Fruit fly (Drosophila melanogaster) whole organism, embryonic: ENCODE measurements around the gene CG7724.

Experiments
- Adf1 ChIP-seq: fragments of 200-800 bp; sonication (Bioruptor generic); IDR thresholded peaks from 2 replicates; pipeline ENCODE4 v1.3.6; 2022; ENCODE audit warnings: missing biosample characterization, missing genetic modification characterization
- Atf6 ChIP-seq: fragments of 200-800 bp; sonication (Bioruptor generic); IDR thresholded peaks from 2 replicates; pipeline ENCODE4 v1.3.6; 2022; ENCODE audit warnings: missing biosample characterization, missing genetic modification characterization
- Bgb ChIP-seq: fragments of 200-800 bp; sonication (Bioruptor generic); IDR thresholded peaks from 2 replicates; pipeline ENCODE4 v1.3.6; 2022; ENCODE audit warnings: missing biosample characterization, missing genetic modification characterization; ENCODE audit not compliant: partially characterized antibody
- CG10565 ChIP-seq: fragments of 200-800 bp; sonication (Bioruptor generic); optimal IDR thresholded peaks from 3 replicates; lab custom pipeline; 2016; ENCODE audit warnings: missing biosample characterization, mild to moderate bottlenecking, missing genetic modification characterization
- CG11456 ChIP-seq: fragments of 200-800 bp; sonication (Bioruptor generic); IDR thresholded peaks from 3 replicates; pipeline ENCODE4 v1.3.6; 2022; ENCODE audit warnings: missing biosample characterization, missing genetic modification characterization
- CG12071 ChIP-seq: fragments of 200-800 bp; sonication (Bioruptor generic); optimal IDR thresholded peaks from 3 replicates; lab custom pipeline; 2018; ENCODE audit warnings: missing biosample characterization, mild to moderate bottlenecking, missing genetic modification characterization
- CG12769 ChIP-seq: fragments of 200-800 bp; sonication (Bioruptor generic); optimal IDR thresholded peaks from 2 replicates; lab custom pipeline; 2019; ENCODE audit warnings: missing biosample characterization, mild to moderate bottlenecking, missing genetic modification characterization, moderate library complexity
- CG13624 ChIP-seq: fragments of 200-800 bp; sonication (Bioruptor generic); optimal IDR thresholded peaks from 2 replicates; lab custom pipeline; 2016; ENCODE audit warnings: missing biosample characterization, missing genetic modification characterization
- CG13775 ChIP-seq: fragments of 200-800 bp; sonication (Bioruptor generic); optimal IDR thresholded peaks from 3 replicates; lab custom pipeline; 2017; ENCODE audit warnings: missing biosample characterization, mild to moderate bottlenecking, missing genetic modification characterization
- CG15073 ChIP-seq: fragments of 200-800 bp; sonication (Bioruptor generic); optimal IDR thresholded peaks from 2 replicates; lab custom pipeline; 2016; ENCODE audit warnings: missing biosample characterization, missing genetic modification characterization
- CG16813 ChIP-seq: fragments of 200-800 bp; sonication (Bioruptor generic); IDR thresholded peaks from 3 replicates; pipeline ENCODE4 v1.3.6; 2022; ENCODE audit warnings: missing biosample characterization, missing genetic modification characterization; ENCODE audit not compliant: partially characterized antibody
- CG17328 ChIP-seq: fragments of 200-800 bp; sonication (Bioruptor generic); IDR thresholded peaks from 2 replicates; pipeline ENCODE4 v1.3.6; 2022; ENCODE audit warnings: missing biosample characterization, missing genetic modification characterization
- CG17612 ChIP-seq: fragments of 200-800 bp; sonication (Bioruptor generic); IDR thresholded peaks from 2 replicates; pipeline ENCODE4 v1.3.6; 2022; ENCODE audit warnings: missing biosample characterization, missing genetic modification characterization
- CG2889 ChIP-seq: fragments of 200-800 bp; sonication (Bioruptor generic); IDR thresholded peaks from 3 replicates; pipeline ENCODE4 v1.3.6; 2022; ENCODE audit warnings: missing biosample characterization, missing genetic modification characterization
- CG30431 ChIP-seq: fragments of 200-800 bp; sonication (Bioruptor generic); optimal IDR thresholded peaks from 2 replicates; lab custom pipeline; 2017; ENCODE audit warnings: missing biosample characterization, missing genetic modification characterization
- CG32532 ChIP-seq: fragments of 200-800 bp; sonication (Bioruptor generic); IDR thresholded peaks from 2 replicates; pipeline ENCODE4 v1.3.6; 2022; ENCODE audit warnings: missing biosample characterization, missing genetic modification characterization
- CG4730 ChIP-seq: fragments of 200-800 bp; sonication (Bioruptor generic); IDR thresholded peaks from 2 replicates; pipeline ENCODE4 v1.3.6; 2022; ENCODE audit warnings: missing biosample characterization, missing genetic modification characterization
- CG5180 ChIP-seq: fragments of 200-800 bp; sonication (Bioruptor generic); optimal IDR thresholded peaks from 3 replicates; lab custom pipeline; 2017; ENCODE audit warnings: missing biosample characterization, missing genetic modification characterization, mild to moderate bottlenecking, moderate library complexity, missing genetic modification reagents
- CG6854 ChIP-seq: fragments of 200-800 bp; sonication (Bioruptor generic); optimal IDR thresholded peaks from 3 replicates; lab custom pipeline; 2017; ENCODE audit warnings: missing biosample characterization, mild to moderate bottlenecking, missing genetic modification characterization
- CG7987 ChIP-seq: fragments of 200-800 bp; sonication (Bioruptor generic); optimal IDR thresholded peaks from 2 replicates; lab custom pipeline; 2018; ENCODE audit warnings: missing biosample characterization, mild to moderate bottlenecking, missing genetic modification characterization, moderate library complexity
- CG9215 ChIP-seq: fragments of 200-800 bp; sonication (Bioruptor generic); IDR thresholded peaks from 2 replicates; pipeline ENCODE4 v1.3.6; 2022; ENCODE audit warnings: missing biosample characterization, missing genetic modification characterization
- CG9437 ChIP-seq: fragments of 200-800 bp; sonication (Bioruptor generic); optimal IDR thresholded peaks from 2 replicates; lab custom pipeline; 2018; ENCODE audit warnings: missing biosample characterization, mild to moderate bottlenecking, missing genetic modification characterization
- CG9797 ChIP-seq: fragments of 200-800 bp; sonication (Bioruptor generic); optimal IDR thresholded peaks from 3 replicates; lab custom pipeline; 2018; ENCODE audit warnings: missing biosample characterization, mild to moderate bottlenecking, missing genetic modification characterization
- Dad ChIP-seq: fragments of 200-800 bp; sonication (Bioruptor generic); optimal IDR thresholded peaks from 3 replicates; lab custom pipeline; 2016; ENCODE audit warnings: missing biosample characterization, missing genetic modification characterization
- Doc3 ChIP-seq: fragments of 200-800 bp; sonication (Bioruptor generic); IDR thresholded peaks from 3 replicates; pipeline ENCODE4 v1.3.6; 2022; ENCODE audit warnings: missing biosample characterization, missing genetic modification characterization; ENCODE audit not compliant: partially characterized antibody
- Eip74EF ChIP-seq, 2 experiments: fragments of 200-800 bp in 1 of 2; fragments of >200 bp in 1 of 2; sonication (Bioruptor generic) in 1 of 2; optimal IDR thresholded peaks; 2 replicates each; lab custom pipeline; 2017 to 2019; ENCODE audit warnings: missing biosample characterization in 2 of 2, missing genetic modification characterization in 2 of 2, mild to moderate bottlenecking in 1 of 2, moderate library complexity in 1 of 2
- Gsc ChIP-seq: fragments of 200-800 bp; sonication (Bioruptor generic); IDR thresholded peaks from 2 replicates; pipeline ENCODE4 v1.3.6; 2022; ENCODE audit warnings: missing biosample characterization, missing genetic modification characterization
- HLH4C ChIP-seq: fragments of 200-800 bp; sonication (Bioruptor generic); IDR thresholded peaks from 3 replicates; pipeline ENCODE4 v1.3.6; 2022; ENCODE audit warnings: missing biosample characterization, missing genetic modification characterization; ENCODE audit not compliant: partially characterized antibody
- HLH54F ChIP-seq: fragments of 200-800 bp; sonication (Bioruptor generic); optimal IDR thresholded peaks from 3 replicates; lab custom pipeline; 2016; ENCODE audit warnings: missing biosample characterization, missing genetic modification characterization
- Hsf ChIP-seq: fragments of 200-800 bp; sonication (Bioruptor generic); optimal IDR thresholded peaks from 3 replicates; lab custom pipeline; 2016; ENCODE audit warnings: missing biosample characterization, missing genetic modification characterization
- Jarid2 ChIP-seq: fragments of 200-800 bp; sonication (Bioruptor generic); optimal IDR thresholded peaks from 3 replicates; lab custom pipeline; 2017; ENCODE audit warnings: mild to moderate bottlenecking, missing biosample characterization, missing genetic modification reagents, missing genetic modification characterization
- Kr ChIP-seq: fragments of 200-800 bp; sonication (Bioruptor generic); optimal IDR thresholded peaks from 2 replicates; lab custom pipeline; 2017; ENCODE audit warnings: missing biosample characterization, mild to moderate bottlenecking, missing genetic modification characterization
- Lpt ChIP-seq: fragments of >200 bp; optimal IDR thresholded peaks from 2 replicates; lab custom pipeline; 2018; ENCODE audit warnings: missing biosample characterization, missing genetic modification characterization
- Med ChIP-seq: fragments of 200-800 bp; sonication (Bioruptor generic); peaks from one replicate; lab custom pipeline; 2016; ENCODE audit warnings: missing biosample characterization, missing genetic modification characterization, mild to moderate bottlenecking, inconsistent platforms, moderate library complexity
- Ptx1 ChIP-seq: fragments of 200-800 bp; sonication (Bioruptor generic); IDR thresholded peaks from 2 replicates; pipeline ENCODE4 v1.3.6; 2022; ENCODE audit warnings: missing biosample characterization, missing genetic modification characterization
- Rfx ChIP-seq: fragments of 200-800 bp; sonication (Bioruptor generic); IDR thresholded peaks from 2 replicates; pipeline ENCODE4 v1.3.6; 2022; ENCODE audit warnings: missing biosample characterization, missing genetic modification characterization
- Trl ChIP-seq, 3 experiments: fragments of >200 bp in 2 of 3; fragments of 200-800 bp in 1 of 3; sonication (Bioruptor generic) in 1 of 3; optimal IDR thresholded peaks; 2 replicates in 1 of 3; 3 replicates in 2 of 3; lab custom pipeline; 2016 to 2017; ENCODE audit warnings: missing biosample characterization in 1 of 3, missing genetic modification characterization in 1 of 3
- ac ChIP-seq: fragments of 200-800 bp; sonication (Bioruptor generic); optimal IDR thresholded peaks from 3 replicates; lab custom pipeline; 2017; ENCODE audit warnings: missing biosample characterization, mild to moderate bottlenecking, missing genetic modification characterization
- dan ChIP-seq: fragments of 200-800 bp; sonication (Bioruptor generic); IDR thresholded peaks from 2 replicates; pipeline ENCODE4 v1.3.6; 2022; ENCODE audit warnings: missing biosample characterization, missing genetic modification characterization
- dimm ChIP-seq: fragments of 200-800 bp; sonication (Bioruptor generic); IDR thresholded peaks from 2 replicates; pipeline ENCODE4 v1.3.6; 2022; ENCODE audit warnings: missing biosample characterization, missing genetic modification characterization
- disco-r ChIP-seq: fragments of 200-800 bp; sonication (Bioruptor generic); optimal IDR thresholded peaks from 2 replicates; lab custom pipeline; 2016; ENCODE audit warnings: missing biosample characterization, missing genetic modification characterization
- gce ChIP-seq: fragments of 200-800 bp; sonication (Bioruptor generic); IDR thresholded peaks from 3 replicates; pipeline ENCODE4 v1.3.6; 2022; ENCODE audit warnings: missing biosample characterization, missing genetic modification characterization
- ham ChIP-seq: fragments of 200-800 bp; sonication (Bioruptor generic); IDR thresholded peaks from 2 replicates; pipeline ENCODE4 v1.3.6; 2022; ENCODE audit warnings: missing biosample characterization, missing genetic modification characterization
- lab ChIP-seq: fragments of 200-800 bp; sonication (Bioruptor generic); optimal IDR thresholded peaks from 3 replicates; lab custom pipeline; 2017; ENCODE audit warnings: missing biosample characterization, missing genetic modification characterization, mild to moderate bottlenecking, moderate library complexity, missing genetic modification reagents
- odd ChIP-seq: fragments of 200-800 bp; sonication (Bioruptor generic); optimal IDR thresholded peaks from 2 replicates; lab custom pipeline; 2017; ENCODE audit warnings: missing biosample characterization, mild to moderate bottlenecking, missing genetic modification characterization
- repo ChIP-seq: fragments of 200-800 bp; sonication (Bioruptor generic); optimal IDR thresholded peaks from 2 replicates; lab custom pipeline; 2016; ENCODE audit warnings: missing biosample characterization, missing genetic modification characterization
- ro ChIP-seq: fragments of 200-800 bp; sonication (Bioruptor generic); IDR thresholded peaks from 2 replicates; pipeline ENCODE4 v1.3.6; 2022; ENCODE audit warnings: missing biosample characterization, missing genetic modification characterization
- scrt ChIP-seq: fragments of 200-800 bp; sonication (Bioruptor generic); optimal IDR thresholded peaks from 2 replicates; lab custom pipeline; 2018; ENCODE audit warnings: missing biosample characterization, mild to moderate bottlenecking, missing genetic modification characterization, moderate library complexity
- sob ChIP-seq: fragments of 200-800 bp; sonication (Bioruptor generic); IDR thresholded peaks from 2 replicates; pipeline ENCODE4 v1.3.6; 2022; ENCODE audit warnings: missing biosample characterization, missing genetic modification characterization
- sug ChIP-seq: fragments of 200-800 bp; optimal IDR thresholded peaks from 2 replicates; lab custom pipeline; 2019; ENCODE audit warnings: missing biosample characterization, mild to moderate bottlenecking, missing genetic modification characterization, moderate library complexity
- vvl ChIP-seq: fragments of 200-800 bp; sonication (Bioruptor generic); IDR thresholded peaks from 2 replicates; pipeline ENCODE4 v1.3.6; 2022; ENCODE audit warnings: missing biosample characterization, missing genetic modification characterization
- zfh1 ChIP-seq: fragments of 200-800 bp; sonication (Bioruptor generic); IDR thresholded peaks from 3 replicates; pipeline ENCODE4 v1.3.6; 2022; ENCODE audit warnings: missing biosample characterization, missing genetic modification characterization

Gene CG7724

dm6 chr3L:17047811-17048239, 7.6 kb upstream of the CG7724 start (continued):
- TF ChIP-seq CG12071 (GFP tag; lab: Kevin White, UChicago) (peak; percentile 32), Lpt (no peak), CG6854 (GFP tag; lab: Kevin White, UChicago) (no peak), Kr (GFP tag; lab: Kevin White, UChicago) (no peak), CG17328 (GFP tag; lab: Robert Waterston, UW) (peak; percentile 33; the same call in 1 of the 2 replicates), CG15073 (GFP tag; lab: Kevin White, UChicago) (no peak), ham (no peak), CG10565 (no peak), dan (GFP tag; lab: Robert Waterston, UW) (no peak), HLH54F (no peak), Eip74EF (GFP tag; optimal IDR thresholded peaks at IDR 0.05; lab: Kevin White, UChicago) (peak in 1 of 2 experiments; percentile 48), dimm (GFP tag; lab: Robert Waterston, UW) (no peak), CG9437 (GFP tag; lab: Kevin White, UChicago) (no peak), gce (GFP tag; lab: Robert Waterston, UW) (peak; percentile 48; the same call in 1 of the 3 replicates), CG11456 (GFP tag; lab: Robert Waterston, UW) (no peak), disco-r (no peak), CG13775 (GFP tag; lab: Kevin White, UChicago) (no peak), Atf6 (no peak), Gsc (no peak), sob (no peak), Ptx1 (GFP tag; lab: Robert Waterston, UW) (no peak), ro (GFP tag; lab: Robert Waterston, UW) (no peak), CG30431 (GFP tag; lab: Kevin White, UChicago) (no peak), Hsf (GFP tag; lab: Kevin White, UChicago) (no peak), Doc3 (GFP tag; lab: Robert Waterston, UW) (no peak), Dad (GFP tag; lab: Kevin White, UChicago) (no peak), CG2889 (no peak), CG13624 (GFP tag; lab: Kevin White, UChicago) (no peak), sug (tag; lab: Kevin White, UChicago) (peak; percentile 15), repo (GFP tag; lab: Kevin White, UChicago) (no peak), CG9797 (GFP tag; lab: Kevin White, UChicago) (no peak), scrt (GFP tag; lab: Kevin White, UChicago) (peak; percentile 62), CG12769 (peak; percentile 65), Trl (optimal IDR thresholded peaks at IDR 0.05; lab: Kevin White, UChicago) (no peak), Trl (GFP tag; optimal IDR thresholded peaks at IDR 0.05; lab: Kevin White, UChicago) (no peak), CG4730 (GFP tag; lab: Robert Waterston, UW) (no peak), CG17612 (GFP tag; lab: Robert Waterston, UW) (no peak), CG7987 (GFP tag; lab: Kevin White, UChicago) (peak; percentile 41)

- TF ChIP-seq HLH4C (GFP tag; lab: Robert Waterston, UW) (no peak), Rfx (GFP tag; lab: Robert Waterston, UW) (0 out of 2 replicates have a peak, but pooled peaks have one; percentile 12), CG5180 (peak; percentile 34), CG16813 (GFP tag; lab: Robert Waterston, UW) (0 out of 3 replicates have a peak, but pooled peaks have one; percentile 6), CG12769 (peak; percentile 23), zfh1 (no peak), odd (GFP tag; lab: Kevin White, UChicago) (no peak), Adf1 (GFP tag; lab: Robert Waterston, UW) (peak; percentile 12; the same call in 1 of the 2 replicates), vvl (GFP tag; lab: Robert Waterston, UW) (no peak), Bgb (GFP tag; lab: Robert Waterston, UW) (peak; percentile 15; the same call in 1 of the 2 replicates), ac (no peak), CG9215 (no peak), lab (GFP tag; lab: Kevin White, UChicago) (peak; percentile 21), Med (peak; percentile 12), Jarid2 (GFP tag; lab: Kevin White, UChicago) (peak; percentile 22), CG32532 (GFP tag; lab: Robert Waterston, UW) (peak; percentile 5; the same call in 1 of the 2 replicates)
Measured at dm6 chr3L:17049314-17049713, 6.1 kb upstream of the CG7724 start, which contains the start of gene rogdi. TSS of gene rogdi (plus strand) at chr3L:17049512.
